Worm (Caenorhabditis elegans) whole organism, L2 larva: ENCODE results near the gene oac-5.

Experiments used
- F13H6.1 ChIP-seq: sonication (generic microtip); optimal IDR thresholded peaks from 2 replicates; lab custom pipeline; 2016; ENCODE audit warnings: missing genetic modification characterization, missing compliant biosample characterization
- ZK546.5 ChIP-seq: sonication (generic microtip); optimal IDR thresholded peaks from 2 replicates; lab custom pipeline; 2017; ENCODE audit warnings: missing biosample characterization, missing genetic modification characterization
- alr-1 ChIP-seq: fragments of 150-350 bp; optimal IDR thresholded peaks from 2 replicates; lab custom pipeline; 2014; ENCODE audit warnings: missing biosample characterization, missing genetic modification characterization
- aly-2 ChIP-seq: fragments of 150-350 bp; optimal IDR thresholded peaks from 2 replicates; lab custom pipeline; 2014; ENCODE audit warnings: missing biosample characterization, missing genetic modification characterization
- ama-1 ChIP-seq: fragments of 150-350 bp; optimal IDR thresholded peaks from 2 replicates; lab custom pipeline; 2018; ENCODE audit warnings: inconsistent platforms
- lin-11 ChIP-seq: fragments of 150-350 bp; sonication (generic microtip); optimal IDR thresholded peaks from 2 replicates; lab custom pipeline; 2014; ENCODE audit warnings: missing biosample characterization, missing genetic modification characterization, inconsistent platforms, mixed read lengths
- lsy-2 ChIP-seq, 2 experiments: fragments of 150-350 bp in 1 of 2; sonication (generic microtip) in 1 of 2; optimal IDR thresholded peaks; 2 replicates each; lab custom pipeline; 2014 to 2017; ENCODE audit warnings: missing biosample characterization in 2 of 2, missing genetic modification characterization in 2 of 2
- nhr-6 ChIP-seq: fragments of 150-350 bp; optimal IDR thresholded peaks from 2 replicates; lab custom pipeline; 2014; ENCODE audit warnings: missing biosample characterization, missing genetic modification characterization
- unc-62 ChIP-seq: fragments of 150-350 bp; optimal IDR thresholded peaks from 2 replicates; lab custom pipeline; 2014; ENCODE audit warnings: missing biosample characterization, missing genetic modification reagents, missing genetic modification characterization
- ztf-11 ChIP-seq: sonication (generic microtip); optimal IDR thresholded peaks from 2 replicates; lab custom pipeline; 2017; ENCODE audit warnings: missing biosample characterization, missing genetic modification characterization
- ztf-4 ChIP-seq: fragments of 150-350 bp; optimal IDR thresholded peaks from 2 replicates; lab custom pipeline; 2014; ENCODE audit warnings: missing biosample characterization, missing genetic modification characterization

ce11 chrV:16302439-16302838 lies 9.9 kb downstream of the oac-5 start, which contains the start of the genes C31A11.13 and oac-6:
- TF ChIP-seq lin-11 (tag; lab: Kevin White, UChicago) (no peak), F13H6.1 (no peak), lsy-2 (tag; optimal IDR thresholded peaks at IDR 0.05; lab: Kevin White, UChicago) (no peak), unc-62 (GFP tag; lab: Kevin White, UChicago) (no peak), aly-2 (tag; lab: Kevin White, UChicago) (no peak), alr-1 (tag; lab: Kevin White, UChicago) (no peak), ztf-4 (tag; lab: Kevin White, UChicago) (no peak), ama-1 (lab: Kevin White, UChicago) (no peak), ztf-11 (tag; lab: Kevin White, UChicago) (no peak), ZK546.5 (no peak), nhr-6 (tag; lab: Kevin White, UChicago) (no peak)
